Fruit fly (Drosophila melanogaster): Measurements from ENCODE around the gene gdrd.

The gdrd gene

DNA sequence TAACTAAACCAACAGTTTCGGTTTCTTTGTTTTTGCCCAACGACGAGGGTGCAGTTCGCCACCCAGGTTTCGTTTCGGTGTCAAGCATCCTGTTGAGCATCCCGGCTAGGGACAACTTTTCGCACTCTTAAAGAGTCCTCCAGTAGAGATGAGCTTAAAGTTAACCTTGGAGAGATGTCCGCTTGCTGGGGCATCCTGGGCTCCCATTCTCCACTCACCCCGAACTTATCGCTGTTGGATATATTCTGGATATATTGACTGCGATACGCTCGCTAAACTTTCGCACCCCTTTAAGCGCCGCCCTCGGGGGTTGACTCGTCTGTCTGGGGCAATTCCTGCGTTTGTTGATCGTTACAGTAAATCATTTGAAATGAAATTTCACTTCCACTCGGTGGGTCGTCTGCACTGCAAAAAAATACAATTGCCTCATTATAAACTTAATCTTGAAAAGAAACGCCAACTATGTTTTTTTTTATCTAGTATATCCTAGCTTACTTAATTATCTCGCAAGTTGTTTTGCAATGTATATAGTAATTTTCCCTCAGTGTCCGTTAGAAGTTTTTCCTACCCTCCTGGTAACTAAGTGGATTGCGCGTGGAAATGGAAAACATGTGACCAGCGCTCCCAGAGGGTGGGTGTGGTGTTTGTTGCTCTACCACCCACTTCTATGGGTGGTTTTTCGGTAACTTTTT, 29.4 kb upstream of the gdrd start (continued):
- peak; percentile 70 for TF ChIP-seq CG17829 (tag; optimal IDR thresholded peaks at IDR 0.05)
- peak; percentile 29 for TF ChIP-seq CG9876 (GFP tag; optimal IDR thresholded peaks at IDR 0.05)
- TF ChIP-seq tx (GFP tag; optimal IDR thresholded peaks at IDR 0.05), result peak; percentile 74
- TF ChIP-seq zf30C (GFP tag; optimal IDR thresholded peaks at IDR 0.05), result peak; percentile 87
- TF ChIP-seq sim (GFP tag; IDR thresholded peaks at IDR 0.05), result peak; percentile 41; the same call in 1 of the 2 replicates
- peak; percentile 63 for TF ChIP-seq CG8924 (tag; optimal IDR thresholded peaks at IDR 0.05)
- TF ChIP-seq CG17802 (tag; optimal IDR thresholded peaks at IDR 0.05), result peak; percentile 15
- TF ChIP-seq CG16813 (GFP tag; IDR thresholded peaks at IDR 0.05; ENCODE audit: partially characterized antibody), result no peak
- peak; percentile 50 for TF ChIP-seq Nf-YB (GFP tag; optimal IDR thresholded peaks at IDR 0.05)
- TF ChIP-seq CG34224 (GFP tag; IDR thresholded peaks at IDR 0.05; ENCODE audit: partially characterized antibody), result no peak
- TF ChIP-seq inv (GFP tag; IDR thresholded peaks at IDR 0.05; ENCODE audit: partially characterized antibody), result no peak
- TF ChIP-seq CG15696 (tag; optimal IDR thresholded peaks at IDR 0.05), result peak; percentile 45
- TF ChIP-seq Oli (tag; optimal IDR thresholded peaks at IDR 0.05), result peak; percentile 80
- TF ChIP-seq CG7928 (GFP tag; optimal IDR thresholded peaks at IDR 0.05), result peak; percentile 12
- TF ChIP-seq gsb-n (tag; optimal IDR thresholded peaks at IDR 0.05), result peak; percentile 78
- TF ChIP-seq CG7271 (tag; optimal IDR thresholded peaks at IDR 0.05), result no peak
- TF ChIP-seq Sry-δ (GFP tag; optimal IDR thresholded peaks at IDR 0.05), result no peak
- peak; percentile 67 for TF ChIP-seq CG2875 (GFP tag; optimal IDR thresholded peaks at IDR 0.05)
- peak; percentile 77 for TF ChIP-seq Mrtf (GFP tag; IDR thresholded peaks at IDR 0.05)
- peak; percentile 51 for TF ChIP-seq CG12155 (GFP tag; optimal IDR thresholded peaks at IDR 0.05)
- TF ChIP-seq CG3065 (GFP tag; optimal IDR thresholded peaks at IDR 0.05), result no peak
- TF ChIP-seq CG14014 (GFP tag; IDR thresholded peaks at IDR 0.05), result peak; percentile 86
- peak; percentile 81 for TF ChIP-seq org-1 (GFP tag; optimal IDR thresholded peaks at IDR 0.05)
- TF ChIP-seq lab (GFP tag; optimal IDR thresholded peaks at IDR 0.05), result peak; percentile 66
- TF ChIP-seq nau (GFP tag; optimal IDR thresholded peaks at IDR 0.05), result peak; percentile 53
- peak; percentile 7 for TF ChIP-seq mirr (GFP tag; optimal IDR thresholded peaks at IDR 0.05)
- TF ChIP-seq dpn (GFP tag; optimal IDR thresholded peaks at IDR 0.05), result peak; percentile 74 to 77
- TF ChIP-seq Doc3 (GFP tag; IDR thresholded peaks at IDR 0.05; ENCODE audit: partially characterized antibody), result no peak
- TF ChIP-seq Max (GFP tag; optimal IDR thresholded peaks at IDR 0.05), result peak; percentile 57
- peak; percentile 83 for TF ChIP-seq dmrt99B (tag; optimal IDR thresholded peaks at IDR 0.05)
- peak; percentile 45 for TF ChIP-seq CG16815 (GFP tag; optimal IDR thresholded peaks at IDR 0.05)
- TF ChIP-seq exex (tag; optimal IDR thresholded peaks at IDR 0.05), result peak; percentile 57
- no peak for TF ChIP-seq Sin3A (optimal IDR thresholded peaks at IDR 0.05)
- peak; percentile 82 for TF ChIP-seq CG6689 (GFP tag; IDR thresholded peaks at IDR 0.05)
- peak; percentile 37 for TF ChIP-seq vfl (GFP tag; optimal IDR thresholded peaks at IDR 0.05)
- TF ChIP-seq B-H2 (GFP tag; optimal IDR thresholded peaks at IDR 0.05), result no peak
- peak; percentile 62 for TF ChIP-seq pb (GFP tag; optimal IDR thresholded peaks at IDR 0.05)
- peak; percentile 76 for TF ChIP-seq Hr3 (GFP tag; optimal IDR thresholded peaks at IDR 0.05)
- TF ChIP-seq E2f2 (GFP tag; IDR thresholded peaks at IDR 0.05), result peak; percentile 55; the same call in 1 of the 2 replicates
- TF ChIP-seq sisA (GFP tag; IDR thresholded peaks at IDR 0.05), result peak; percentile 86
- peak; percentile 17 for TF ChIP-seq CG13123 (GFP tag; optimal IDR thresholded peaks at IDR 0.05)
- peak; percentile 71 for TF ChIP-seq Mes4 (GFP tag; optimal IDR thresholded peaks at IDR 0.05)
- TF ChIP-seq Aef1 (GFP tag; IDR thresholded peaks at IDR 0.05), result peak; percentile 76
- TF ChIP-seq sens (GFP tag), result peak; percentile 96
- TF ChIP-seq CG31365 (tag; optimal IDR thresholded peaks at IDR 0.05), result peak; percentile 46
- TF ChIP-seq Bdp1 (GFP tag; optimal IDR thresholded peaks at IDR 0.05), result peak; percentile 64
- TF ChIP-seq CG32532 (GFP tag; IDR thresholded peaks at IDR 0.05), result peak; percentile 75
- no peak for TF ChIP-seq CG17186 (GFP tag; optimal IDR thresholded peaks at IDR 0.05)
- TF ChIP-seq trem (tag; optimal IDR thresholded peaks at IDR 0.05), result peak; percentile 29
- peak; percentile 55; the same call in 2 of the 3 replicates for TF ChIP-seq z (GFP tag; IDR thresholded peaks at IDR 0.05)
